Worm (Caenorhabditis elegans) whole organism, young adult: Measurements from ENCODE around the gene F46B3.15.

Experiments used
- B0261.1 ChIP-seq: sonication (generic microtip); optimal IDR thresholded peaks from 2 replicates; lab custom pipeline; 2016; ENCODE audit warnings: mild to moderate bottlenecking, missing genetic modification characterization, moderate library complexity, missing compliant biosample characterization
- B0336.3 ChIP-seq: fragments of 200-800 bp; sonication (Bioruptor generic); IDR thresholded peaks from 2 replicates; pipeline ENCODE4 v1.3.6; 2022; ENCODE audit warnings: missing genetic modification characterization, missing compliant biosample characterization
- C06A6.2 ChIP-seq: fragments of 200-800 bp; sonication (Bioruptor generic); conservative IDR thresholded peaks from 2 replicates; pipeline ENCODE4 v1.3.6; 2022; ENCODE audit warnings: missing genetic modification characterization, missing compliant biosample characterization
- C17E4.6 ChIP-seq: fragments of 200-800 bp; sonication (Bioruptor generic); IDR thresholded peaks from 2 replicates; pipeline ENCODE4 v1.3.6; 2022; ENCODE audit warnings: missing genetic modification reagents, missing genetic modification characterization, missing compliant biosample characterization
- D2030.7 ChIP-seq: fragments of 200-800 bp; sonication (Bioruptor generic); IDR thresholded peaks from 2 replicates; pipeline ENCODE4 v1.3.6; 2022; ENCODE audit warnings: missing genetic modification reagents, missing genetic modification characterization, missing compliant biosample characterization
- F23B12.7 ChIP-seq: sonication (generic microtip); optimal IDR thresholded peaks from 2 replicates; lab custom pipeline; 2017; ENCODE audit warnings: missing genetic modification characterization, mild to moderate bottlenecking, missing compliant biosample characterization, antibody characterized with exemption, moderate library complexity; ENCODE audit not compliant: insufficient read depth
- F37B4.10 ChIP-seq: fragments of 200-800 bp; sonication (Bioruptor generic); IDR thresholded peaks from 2 replicates; pipeline ENCODE4 v1.3.6; 2022; ENCODE audit warnings: missing genetic modification characterization, missing compliant biosample characterization
- F39B2.1 ChIP-seq: fragments of 200-800 bp; sonication (Bioruptor generic); IDR thresholded peaks from 2 replicates; pipeline ENCODE4 v1.3.6; 2022; ENCODE audit warnings: missing genetic modification reagents, missing genetic modification characterization, missing compliant biosample characterization
- F49E8.2 ChIP-seq: sonication (generic microtip); optimal IDR thresholded peaks from 3 replicates; lab custom pipeline; 2017; ENCODE audit warnings: missing genetic modification characterization, mild to moderate bottlenecking, missing compliant biosample characterization, antibody characterized with exemption, moderate library complexity; ENCODE audit not compliant: insufficient read depth
- K11D2.4 ChIP-seq: fragments of 200-800 bp; sonication (Bioruptor generic); IDR thresholded peaks from 2 replicates; pipeline ENCODE4 v1.3.6; 2022; ENCODE audit warnings: missing genetic modification reagents, missing genetic modification characterization, missing compliant biosample characterization
- T07F8.4 ChIP-seq: sonication (generic microtip); optimal IDR thresholded peaks from 2 replicates; lab custom pipeline; 2016; ENCODE audit warnings: mild to moderate bottlenecking, missing genetic modification characterization, moderate library complexity, missing compliant biosample characterization
- athp-1 ChIP-seq: sonication (generic microtip); optimal IDR thresholded peaks from 2 replicates; lab custom pipeline; 2017; ENCODE audit warnings: mild to moderate bottlenecking, missing genetic modification characterization, missing compliant biosample characterization
- cebp-2 ChIP-seq: fragments of 200-800 bp; sonication (Bioruptor generic); IDR thresholded peaks from 2 replicates; pipeline ENCODE4 v1.3.6; 2022; ENCODE audit warnings: missing genetic modification characterization, missing compliant biosample characterization
- ceh-79 ChIP-seq: sonication (generic microtip); optimal IDR thresholded peaks from 2 replicates; lab custom pipeline; 2017; ENCODE audit warnings: mild to moderate bottlenecking, missing genetic modification characterization, missing compliant biosample characterization
- egl-44 ChIP-seq: fragments of 200-800 bp; sonication (Bioruptor generic); IDR thresholded peaks from 2 replicates; pipeline ENCODE4 v1.3.6; 2022; ENCODE audit warnings: missing genetic modification reagents, missing genetic modification characterization, missing compliant biosample characterization
- ekl-4 ChIP-seq: fragments of 200-800 bp; sonication (Bioruptor generic); IDR thresholded peaks from 2 replicates; pipeline ENCODE4 v1.3.6; 2022; ENCODE audit warnings: missing genetic modification reagents, missing genetic modification characterization, missing compliant biosample characterization
- fkh-3 ChIP-seq: sonication (generic microtip); optimal IDR thresholded peaks from 2 replicates; lab custom pipeline; 2016; ENCODE audit warnings: mild to moderate bottlenecking, missing genetic modification characterization, missing compliant biosample characterization
- him-1 ChIP-seq: sonication (generic microtip); optimal IDR thresholded peaks from 2 replicates; lab custom pipeline; 2016; ENCODE audit warnings: missing genotype, missing genetic modification reagents, missing genetic modification characterization, missing compliant biosample characterization
- hmg-20 ChIP-seq: fragments of 200-800 bp; sonication (Bioruptor generic); IDR thresholded peaks from 2 replicates; pipeline ENCODE4 v1.3.6; 2022; ENCODE audit warnings: missing genetic modification reagents, missing genetic modification characterization, missing compliant biosample characterization
- hsf-1 ChIP-seq: fragments of 200-800 bp; sonication (Bioruptor generic); IDR thresholded peaks from 2 replicates; pipeline ENCODE4 v1.3.6; 2022; ENCODE audit warnings: missing genetic modification reagents, missing genetic modification characterization, missing compliant biosample characterization
- lag-1 ChIP-seq: fragments of 200-800 bp; sonication (Bioruptor generic); IDR thresholded peaks from 2 replicates; pipeline ENCODE4 v1.3.6; 2022; ENCODE audit warnings: missing genetic modification reagents, missing genetic modification characterization, missing compliant biosample characterization
- let-526 ChIP-seq: fragments of 200-800 bp; sonication (Bioruptor generic); IDR thresholded peaks from 2 replicates; pipeline ENCODE4 v1.3.6; 2022; ENCODE audit warnings: missing genetic modification reagents, missing genetic modification characterization, missing compliant biosample characterization
- lir-1 ChIP-seq: fragments of 200-800 bp; sonication (Bioruptor generic); conservative IDR thresholded peaks from 2 replicates; pipeline ENCODE4 v1.3.6; 2022; ENCODE audit warnings: missing genetic modification reagents, missing genetic modification characterization, missing compliant biosample characterization
- mes-4 ChIP-seq: sonication (generic microtip); optimal IDR thresholded peaks from 2 replicates; lab custom pipeline; 2016; ENCODE audit warnings: missing genotype, missing genetic modification characterization, missing compliant biosample characterization
- mxl-1 ChIP-seq: sonication (generic microtip); optimal IDR thresholded peaks from 2 replicates; lab custom pipeline; 2016; ENCODE audit warnings: missing genetic modification characterization, missing compliant biosample characterization
- nfya-1 ChIP-seq: sonication (generic microtip); optimal IDR thresholded peaks from 2 replicates; lab custom pipeline; 2017; ENCODE audit warnings: antibody characterized with exemption, missing compliant biosample characterization, missing genetic modification characterization, borderline replicate concordance; ENCODE audit not compliant: insufficient read depth
- nfya-2 ChIP-seq: fragments of 200-800 bp; sonication (Bioruptor generic); IDR thresholded peaks from 2 replicates; pipeline ENCODE4 v1.3.6; 2022; ENCODE audit warnings: missing genetic modification reagents, missing genetic modification characterization, missing compliant biosample characterization
- nhr-120 ChIP-seq: fragments of 200-800 bp; sonication (Bioruptor generic); IDR thresholded peaks from 2 replicates; pipeline ENCODE4 v1.3.6; 2022; ENCODE audit warnings: missing genetic modification characterization, missing compliant biosample characterization
- nhr-90 ChIP-seq: sonication (generic microtip); optimal IDR thresholded peaks from 2 replicates; lab custom pipeline; 2016; ENCODE audit warnings: missing genotype, mild to moderate bottlenecking, missing genetic modification characterization, missing compliant biosample characterization
- pbrm-1 ChIP-seq: fragments of 200-800 bp; sonication (Bioruptor generic); IDR thresholded peaks from 2 replicates; pipeline ENCODE4 v1.3.6; 2022; ENCODE audit warnings: missing genetic modification reagents, missing genetic modification characterization, missing compliant biosample characterization
- repo-1 ChIP-seq: sonication (generic microtip); optimal IDR thresholded peaks from 2 replicates; lab custom pipeline; 2017; ENCODE audit warnings: mild to moderate bottlenecking, missing genetic modification characterization, missing compliant biosample characterization
- rpc-1 ChIP-seq, 2 experiments: fragments of 150-350 bp in 1 of 2; sonication (generic microtip) in 1 of 2; optimal IDR thresholded peaks; 2 replicates each; lab custom pipeline; 2014 to 2018; ENCODE audit warnings: missing biosample characterization in 1 of 2, missing genetic modification characterization in 1 of 2, missing genetic modification reagents in 1 of 2, missing genotype in 1 of 2
- sea-2 ChIP-seq: fragments of 200-800 bp; sonication (Bioruptor generic); IDR thresholded peaks from 2 replicates; pipeline ENCODE4 v1.3.6; 2022; ENCODE audit warnings: missing genetic modification characterization, missing compliant biosample characterization
- tlf-1 ChIP-seq: fragments of 200-800 bp; sonication (Bioruptor generic); optimal IDR thresholded peaks from 2 replicates; lab custom pipeline; 2018; ENCODE audit warnings: mild to moderate bottlenecking, missing genetic modification characterization, missing compliant biosample characterization
- xnd-1 ChIP-seq: sonication (generic microtip); optimal IDR thresholded peaks from 2 replicates; lab custom pipeline; 2016; ENCODE audit warnings: missing genotype, missing genetic modification reagents, missing genetic modification characterization, missing compliant biosample characterization
- zfh-2 ChIP-seq: fragments of 200-800 bp; sonication (Bioruptor generic); conservative IDR thresholded peaks from 2 replicates; pipeline ENCODE4 v1.3.6; 2022; ENCODE audit warnings: missing genetic modification reagents, missing genetic modification characterization, missing compliant biosample characterization
- zim-3 ChIP-seq: sonication (generic microtip); optimal IDR thresholded peaks from 2 replicates; lab custom pipeline; 2017; ENCODE audit warnings: mild to moderate bottlenecking, missing genetic modification characterization, moderate library complexity, missing compliant biosample characterization
- ztf-25 ChIP-seq: fragments of 200-800 bp; sonication (Bioruptor generic); IDR thresholded peaks from 2 replicates; pipeline ENCODE4 v1.3.6; 2022; ENCODE audit warnings: missing genetic modification reagents, missing genetic modification characterization, missing compliant biosample characterization

The F46B3.15 gene

ce11 chrV:20641896-20642295 is 8.4 kb upstream of the F46B3.15 start, which contains the start of gene srxa-15:
TSS of gene srxa-15 (plus strand) at chrV:20642196.
- TF ChIP-seq C17E4.6 (GFP tag; lab: Robert Waterston, UW), result no peak
- no peak for TF ChIP-seq B0261.1 (tag; lab: Kevin White, UChicago)
- no peak for TF ChIP-seq egl-44
- no peak for TF ChIP-seq rpc-1 (optimal IDR thresholded peaks at IDR 0.05; lab: Kevin White, UChicago)
- TF ChIP-seq rpc-1 (tag; optimal IDR thresholded peaks at IDR 0.05; lab: Kevin White, UChicago), result no peak
- TF ChIP-seq zfh-2 (GFP tag; lab: Robert Waterston, UW), result no peak
- TF ChIP-seq repo-1 (tag; lab: Kevin White, UChicago), result no peak
- TF ChIP-seq nhr-120 (GFP tag; lab: Robert Waterston, UW), result no peak
- no peak for TF ChIP-seq F23B12.7 (tag; lab: Kevin White, UChicago)
- TF ChIP-seq C06A6.2 (GFP tag; lab: Robert Waterston, UW), result no peak
- TF ChIP-seq mes-4, result no peak
- TF ChIP-seq lir-1 (GFP tag; lab: Robert Waterston, UW), result no peak
- TF ChIP-seq ztf-25 (GFP tag; lab: Robert Waterston, UW), result no peak
- no peak for TF ChIP-seq athp-1
- no peak for TF ChIP-seq K11D2.4
- TF ChIP-seq nfya-2 (GFP tag; lab: Robert Waterston, UW), result no peak
- no peak for TF ChIP-seq him-1 (tag; lab: Kevin White, UChicago)
- TF ChIP-seq F49E8.2, result no peak
- no peak for TF ChIP-seq zim-3 (tag; lab: Kevin White, UChicago)

- no peak for TF ChIP-seq B0336.3 (GFP tag; lab: Robert Waterston, UW)
- TF ChIP-seq T07F8.4, result no peak
- no peak for TF ChIP-seq mxl-1 (tag; lab: Kevin White, UChicago)
- TF ChIP-seq ekl-4 (GFP tag; lab: Robert Waterston, UW), result no peak
- TF ChIP-seq nhr-120 (GFP tag; lab: Robert Waterston, UW), result no peak
- TF ChIP-seq nfya-1, result no peak
- no peak for TF ChIP-seq F39B2.1 (GFP tag; lab: Robert Waterston, UW)
- no peak for TF ChIP-seq mes-4
- no peak for TF ChIP-seq xnd-1 (tag; lab: Kevin White, UChicago)
- TF ChIP-seq sea-2 (GFP tag; lab: Robert Waterston, UW), result no peak
- no peak for TF ChIP-seq lir-1 (GFP tag; lab: Robert Waterston, UW)
- TF ChIP-seq tlf-1 (GFP tag; lab: Kevin White, UChicago), result no peak
These were observed 5.8 kb upstream of the F46B3.15 start, which contains the start of gene srxa-14 for ce11 chrV:20639294-20639693. TSS of gene srxa-14 (plus strand) at chrV:20639594.

DNA sequence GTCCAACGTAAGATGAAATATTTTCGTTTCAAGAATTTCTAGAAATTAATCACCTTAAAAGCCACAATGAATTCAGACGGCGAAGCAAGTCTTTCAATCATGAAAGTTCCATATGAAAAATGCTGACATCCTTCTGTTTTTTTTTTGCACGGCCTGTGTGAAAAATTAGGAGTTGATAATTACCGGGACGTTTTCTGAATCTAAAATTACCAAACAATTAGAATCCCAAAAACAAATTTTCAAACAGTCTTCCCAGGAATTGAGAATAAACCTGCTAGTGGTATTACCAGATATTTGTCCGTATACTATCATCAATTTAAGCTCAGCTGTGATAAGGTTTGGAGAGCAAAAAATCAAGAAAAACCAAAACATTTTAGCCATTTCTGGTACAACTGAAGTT is 4.8 kb upstream of the F46B3.15 start, which contains the start of gene Y44A6B.3:
Y44A6B.3 (minus strand) TSS at position 101 of the 400 bp plus-strand sequence.
- TF ChIP-seq F37B4.10 (no peak), let-526 (GFP tag; lab: Robert Waterston, UW) (no peak), C06A6.2 (GFP tag; lab: Robert Waterston, UW) (no peak), D2030.7 (GFP tag; lab: Robert Waterston, UW) (no peak), cebp-2 (no peak), hmg-20 (GFP tag; lab: Robert Waterston, UW) (no peak), hsf-1 (GFP tag; lab: Robert Waterston, UW) (no peak), nhr-90 (no peak), pbrm-1 (GFP tag; lab: Robert Waterston, UW) (no peak), lag-1 (no peak), fkh-3 (tag; lab: Kevin White, UChicago) (no peak), ceh-79 (tag; lab: Kevin White, UChicago) (no peak)
